Fruit fly (Drosophila melanogaster) whole organism, prepupa: Measurements from ENCODE around the gene CG12011.
A peak's percentile ranks its signal among the peaks of the same experiment; 100 is the strongest.

Experiments used
- Blimp-1 ChIP-seq: fragments of 200-800 bp; sonication (Bioruptor generic); optimal IDR thresholded peaks from 3 replicates; lab custom pipeline; 2017; ENCODE audit warnings: missing biosample characterization, missing genetic modification characterization, mild to moderate bottlenecking, moderate library complexity, missing genetic modification reagents
- CG10631 ChIP-seq: fragments of 200-800 bp; sonication (Bioruptor generic); optimal IDR thresholded peaks from 2 replicates; lab custom pipeline; 2016; ENCODE audit warnings: missing biosample characterization, missing genetic modification characterization
- CG11902 ChIP-seq: fragments of 200-800 bp; sonication (Bioruptor generic); optimal IDR thresholded peaks from 3 replicates; lab custom pipeline; 2016; ENCODE audit warnings: missing biosample characterization, missing genetic modification characterization
- CG1621 ChIP-seq: fragments of 200-800 bp; sonication (Bioruptor generic); optimal IDR thresholded peaks from 3 replicates; lab custom pipeline; 2018; ENCODE audit warnings: missing biosample characterization, mild to moderate bottlenecking, missing genetic modification characterization
- CG3032 ChIP-seq: fragments of 200-800 bp; optimal IDR thresholded peaks from 2 replicates; lab custom pipeline; 2019; ENCODE audit warnings: missing biosample characterization, mild to moderate bottlenecking, missing genetic modification characterization, moderate library complexity
- CG32006 ChIP-seq: fragments of 200-800 bp; sonication (Bioruptor generic); optimal IDR thresholded peaks from 3 replicates; lab custom pipeline; 2017; ENCODE audit warnings: missing biosample characterization, mild to moderate bottlenecking, missing genetic modification characterization
- CG3919 ChIP-seq: fragments of 200-800 bp; sonication (Bioruptor generic); optimal IDR thresholded peaks from 3 replicates; lab custom pipeline; 2016; ENCODE audit warnings: missing biosample characterization, missing genetic modification characterization
- CG6163 ChIP-seq: fragments of 200-800 bp; sonication (Bioruptor generic); IDR thresholded peaks from 3 replicates; pipeline ENCODE4 v1.3.6; 2022; ENCODE audit warnings: missing biosample characterization, missing genetic modification characterization
- CG6792 ChIP-seq: fragments of 200-800 bp; sonication (Bioruptor generic); optimal IDR thresholded peaks from 3 replicates; lab custom pipeline; 2016; ENCODE audit warnings: missing biosample characterization, missing genetic modification characterization
- CG6808 ChIP-seq: fragments of 200-800 bp; sonication (Bioruptor generic); optimal IDR thresholded peaks from 3 replicates; lab custom pipeline; 2017; ENCODE audit warnings: missing biosample characterization, missing genetic modification characterization, mild to moderate bottlenecking, moderate library complexity, missing genetic modification reagents
- CG6854 ChIP-seq: fragments of 200-800 bp; sonication (Bioruptor generic); optimal IDR thresholded peaks from 2 replicates; lab custom pipeline; 2017; ENCODE audit warnings: missing biosample characterization, mild to moderate bottlenecking, missing genetic modification characterization
- CG7368 ChIP-seq: fragments of 200-800 bp; sonication (Bioruptor generic); optimal IDR thresholded peaks from 3 replicates; lab custom pipeline; 2016; ENCODE audit warnings: missing biosample characterization, missing genetic modification characterization
- CG8632 ChIP-seq: fragments of 200-800 bp; sonication (Bioruptor generic); optimal IDR thresholded peaks from 3 replicates; lab custom pipeline; 2016; ENCODE audit warnings: missing biosample characterization, missing genetic modification characterization
- CG9139 ChIP-seq: fragments of 200-800 bp; sonication (Bioruptor generic); optimal IDR thresholded peaks from 3 replicates; lab custom pipeline; 2017; ENCODE audit warnings: missing biosample characterization, mild to moderate bottlenecking, missing genetic modification characterization
- Eip93F ChIP-seq: fragments of 200-800 bp; sonication (Bioruptor generic); optimal IDR thresholded peaks from 2 replicates; lab custom pipeline; 2016; ENCODE audit warnings: missing biosample characterization, mild to moderate bottlenecking, missing genetic modification characterization
- Ets21C ChIP-seq: fragments of 200-800 bp; sonication (Bioruptor generic); optimal IDR thresholded peaks from 3 replicates; lab custom pipeline; 2016; ENCODE audit warnings: missing biosample characterization, missing genetic modification characterization
- Hr38 ChIP-seq: sonication (Bioruptor generic); optimal IDR thresholded peaks from 2 replicates; lab custom pipeline; 2016; ENCODE audit warnings: missing biosample characterization, missing genetic modification characterization
- Hr4 ChIP-seq: fragments of 200-800 bp; sonication (Bioruptor generic); optimal IDR thresholded peaks from 3 replicates; lab custom pipeline; 2016; ENCODE audit warnings: missing biosample characterization, missing genetic modification characterization
- Met ChIP-seq: fragments of 200-800 bp; sonication (Bioruptor generic); optimal IDR thresholded peaks from 3 replicates; lab custom pipeline; 2016; ENCODE audit warnings: missing biosample characterization, missing genetic modification characterization
- OdsH ChIP-seq: fragments of 200-800 bp; sonication (Bioruptor generic); optimal IDR thresholded peaks from 3 replicates; lab custom pipeline; 2016; ENCODE audit warnings: missing biosample characterization, missing genetic modification characterization
- Sox15 ChIP-seq: fragments of 200-800 bp; sonication (Bioruptor generic); optimal IDR thresholded peaks from 3 replicates; lab custom pipeline; 2016; ENCODE audit warnings: missing biosample characterization, missing genetic modification characterization
- achi ChIP-seq: fragments of 200-800 bp; sonication (Bioruptor generic); optimal IDR thresholded peaks from 3 replicates; lab custom pipeline; 2016; ENCODE audit warnings: missing biosample characterization, missing genetic modification characterization
- cyc ChIP-seq: fragments of 200-800 bp; sonication (Bioruptor generic); optimal IDR thresholded peaks from 3 replicates; lab custom pipeline; 2016; ENCODE audit warnings: missing biosample characterization, missing genetic modification characterization
- dac ChIP-seq: fragments of 200-800 bp; sonication (Bioruptor generic); optimal IDR thresholded peaks from 2 replicates; lab custom pipeline; 2017; ENCODE audit warnings: missing biosample characterization, mild to moderate bottlenecking, missing genetic modification characterization
- eg ChIP-seq: fragments of 200-800 bp; sonication (Bioruptor generic); IDR thresholded peaks from 3 replicates; pipeline ENCODE4 v1.3.6; 2022; ENCODE audit warnings: missing biosample characterization, missing genetic modification characterization
- fkh ChIP-seq: fragments of 200-800 bp; sonication (Bioruptor generic); optimal IDR thresholded peaks from 3 replicates; lab custom pipeline; 2017; ENCODE audit warnings: missing biosample characterization, mild to moderate bottlenecking, missing genetic modification characterization, moderate library complexity
- lz ChIP-seq: fragments of 200-800 bp; sonication (Bioruptor generic); optimal IDR thresholded peaks from 3 replicates; lab custom pipeline; 2016; ENCODE audit warnings: missing biosample characterization, missing genetic modification characterization
- net ChIP-seq: fragments of 200-800 bp; sonication (Bioruptor generic); optimal IDR thresholded peaks from 3 replicates; lab custom pipeline; 2016; ENCODE audit warnings: missing biosample characterization, missing genetic modification characterization
- pdm3 ChIP-seq: fragments of 200-800 bp; sonication (Bioruptor generic); optimal IDR thresholded peaks from 3 replicates; lab custom pipeline; 2016; ENCODE audit warnings: missing biosample characterization, missing genetic modification characterization
- spab ChIP-seq: fragments of 200-800 bp; sonication (Bioruptor generic); optimal IDR thresholded peaks from 2 replicates; lab custom pipeline; 2017; ENCODE audit warnings: missing biosample characterization, mild to moderate bottlenecking, missing genetic modification characterization, missing genetic modification reagents
- ss ChIP-seq, 2 experiments: fragments of 200-800 bp; sonication (Bioruptor generic); optimal IDR thresholded peaks; 2 replicates in 1 of 2; 3 replicates in 1 of 2; lab custom pipeline; 2017 to 2018; ENCODE audit warnings: mild to moderate bottlenecking in 2 of 2, missing biosample characterization in 2 of 2, missing genetic modification characterization in 2 of 2, moderate library complexity in 1 of 2

CG12011 gene

DNA sequence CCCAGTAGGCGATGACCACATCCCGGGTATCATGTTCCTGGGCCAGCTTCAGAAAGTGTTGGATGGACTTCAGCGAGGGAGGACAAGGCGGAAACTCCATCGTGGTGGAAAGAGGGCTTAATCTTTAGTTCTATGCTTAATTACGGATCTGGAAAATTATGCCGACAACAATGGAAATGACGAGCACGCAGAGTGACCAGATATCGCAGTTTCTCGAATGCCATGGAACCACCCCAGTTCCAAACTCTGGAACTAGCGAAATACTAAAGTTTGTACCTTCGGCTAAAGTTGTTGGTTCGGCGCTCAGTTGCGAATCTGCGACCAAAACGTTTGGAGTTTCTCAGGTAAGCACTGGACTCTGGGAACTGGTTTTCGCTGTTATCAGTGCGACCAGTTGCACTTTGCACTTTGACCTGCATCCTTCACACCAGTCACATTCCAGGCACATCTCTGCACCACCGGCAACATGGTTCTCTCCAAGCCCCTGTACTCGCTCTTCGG is 41.7 kb upstream of the CG12011 start, which contains the start of the genes CG7970 and Vta1 (continued):
- TF ChIP-seq Blimp-1 (GFP tag; lab: Kevin White, UChicago) (no peak), Hr4 (GFP tag; lab: Kevin White, UChicago) (no peak), lz (GFP tag; lab: Kevin White, UChicago) (no peak), CG11902 (GFP tag; lab: Kevin White, UChicago) (no peak), fkh (GFP tag; lab: Kevin White, UChicago) (no peak), CG6808 (GFP tag; lab: Kevin White, UChicago) (peak; percentile 83), CG6163 (peak; percentile 35; the same call in 1 of the 3 replicates), Ets21C (GFP tag; lab: Kevin White, UChicago) (no peak), CG3032 (no peak), Met (GFP tag; lab: Kevin White, UChicago) (no peak), Hr38 (GFP tag; lab: Kevin White, UChicago) (no peak)
- TF ChIP-seq, all 60 proteins: peak for 18

DNA sequence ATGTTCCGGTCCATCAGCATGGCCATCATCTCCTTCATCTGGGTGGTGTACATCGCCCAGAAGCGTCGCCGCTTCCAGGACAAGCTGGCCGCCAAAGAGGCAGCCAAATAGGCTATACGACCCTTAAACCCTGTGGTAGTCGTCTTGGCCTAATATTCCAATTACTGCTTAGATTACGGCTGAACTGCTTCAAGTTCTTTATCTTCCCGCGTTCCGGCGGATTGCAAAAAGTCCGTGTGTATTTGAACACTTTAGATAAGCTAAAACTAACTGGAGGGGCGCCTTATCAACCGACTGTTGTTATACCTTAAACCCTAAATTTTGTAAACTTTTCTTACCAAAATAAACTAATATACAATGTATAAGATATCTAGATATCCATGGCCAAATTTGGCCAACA is 40.7 kb upstream of the CG12011 start:
- TF ChIP-seq Hr4 (GFP tag; lab: Kevin White, UChicago): no peak
- no peak for TF ChIP-seq ss (GFP tag; optimal IDR thresholded peaks at IDR 0.05; lab: Kevin White, UChicago)
- no peak for TF ChIP-seq CG3919
- TF ChIP-seq, all 60 proteins: peak for 0

DNA sequence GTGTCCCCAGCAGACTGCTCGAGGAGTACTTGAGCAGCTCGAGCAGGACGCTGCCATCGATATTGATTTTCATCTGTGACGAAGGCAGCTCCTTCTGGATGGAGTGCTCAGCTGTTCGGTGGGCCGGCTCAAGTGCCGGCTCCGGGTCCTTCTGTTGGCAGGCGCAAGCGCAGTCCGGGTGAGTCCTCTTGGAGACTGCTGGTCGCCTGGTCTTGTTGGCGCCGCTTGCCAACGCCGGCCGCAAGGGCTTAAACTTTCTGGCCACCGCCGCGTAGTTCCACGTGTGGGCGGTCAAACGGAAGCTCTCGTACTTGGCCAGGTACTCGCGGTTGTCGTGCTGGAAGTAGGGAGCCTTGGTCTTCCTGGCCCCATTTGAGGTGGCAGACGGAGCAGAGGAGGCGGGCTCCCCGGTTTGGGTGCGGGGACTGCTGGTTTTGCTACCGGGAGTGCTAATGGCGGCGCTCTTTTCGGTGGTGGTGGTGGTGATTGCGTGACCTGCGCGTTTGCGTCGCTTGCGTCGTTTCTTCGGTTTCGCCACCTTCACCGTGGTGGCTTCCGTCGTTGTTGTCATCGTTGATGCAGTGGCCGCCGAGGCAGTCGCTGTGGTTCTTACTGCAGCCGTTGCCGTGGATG is 32.6 kb upstream of the CG12011 start:
- TF ChIP-seq CG8632 (GFP tag; lab: Kevin White, UChicago): no peak
- TF ChIP-seq CG7368 (GFP tag; lab: Kevin White, UChicago): peak; percentile 25

DNA sequence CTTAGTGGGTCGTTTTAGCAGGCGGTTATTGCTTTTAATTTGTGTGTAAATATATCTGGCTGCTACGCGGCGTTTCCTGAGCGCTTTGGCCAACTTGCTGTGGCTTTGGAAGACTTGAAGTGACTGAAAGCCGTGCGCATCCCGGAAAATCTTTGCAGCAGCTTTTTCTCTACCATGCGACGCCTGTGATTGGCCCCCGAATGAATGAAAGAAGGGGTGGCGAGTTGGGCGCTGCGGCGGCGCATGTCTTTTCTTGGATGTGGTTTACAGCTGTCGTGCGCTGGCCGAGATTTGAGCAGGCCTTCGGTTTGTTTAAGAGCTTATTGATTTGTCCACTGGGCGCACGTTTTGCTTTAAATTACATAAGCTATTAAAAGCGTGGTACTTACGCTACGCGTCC is 30.9 kb upstream of the CG12011 start:
- no peak for TF ChIP-seq CG7368 (GFP tag; lab: Kevin White, UChicago)
- TF ChIP-seq CG6792: no peak
- TF ChIP-seq pdm3 (GFP tag; lab: Kevin White, UChicago): no peak
- no peak for TF ChIP-seq Sox15
- no peak for TF ChIP-seq lz (GFP tag; lab: Kevin White, UChicago)
- no peak for TF ChIP-seq CG9139 (GFP tag; lab: Kevin White, UChicago)
- TF ChIP-seq Hr38 (GFP tag; lab: Kevin White, UChicago): no peak
- no peak for TF ChIP-seq net (GFP tag; lab: Kevin White, UChicago)
- TF ChIP-seq achi (GFP tag; lab: Kevin White, UChicago): no peak
- TF ChIP-seq Eip93F: no peak

DNA sequence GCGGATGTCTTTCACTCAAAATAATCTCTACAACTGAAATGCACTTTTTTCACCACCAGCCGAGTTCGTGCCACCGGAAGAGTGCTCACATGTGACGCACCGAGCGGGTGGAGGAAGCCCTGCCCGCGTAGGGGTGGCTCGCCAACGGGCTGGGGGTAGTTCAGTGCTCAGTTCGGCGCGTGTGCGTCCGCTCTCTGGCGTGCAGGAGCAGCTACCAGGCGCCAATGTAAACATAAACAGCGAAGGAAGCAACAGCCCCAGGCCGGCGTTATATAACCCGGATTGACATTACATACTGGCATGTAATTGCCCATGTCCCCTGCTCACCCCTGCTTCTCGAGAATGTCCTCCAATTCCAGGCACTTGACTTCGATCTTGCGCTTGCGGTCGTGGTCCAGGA is 30.2 kb upstream of the CG12011 start:
- TF ChIP-seq OdsH (no peak), dac (no peak), cyc (GFP tag; lab: Kevin White, UChicago) (no peak), eg (GFP tag; lab: Robert Waterston, UW) (no peak)

DNA sequence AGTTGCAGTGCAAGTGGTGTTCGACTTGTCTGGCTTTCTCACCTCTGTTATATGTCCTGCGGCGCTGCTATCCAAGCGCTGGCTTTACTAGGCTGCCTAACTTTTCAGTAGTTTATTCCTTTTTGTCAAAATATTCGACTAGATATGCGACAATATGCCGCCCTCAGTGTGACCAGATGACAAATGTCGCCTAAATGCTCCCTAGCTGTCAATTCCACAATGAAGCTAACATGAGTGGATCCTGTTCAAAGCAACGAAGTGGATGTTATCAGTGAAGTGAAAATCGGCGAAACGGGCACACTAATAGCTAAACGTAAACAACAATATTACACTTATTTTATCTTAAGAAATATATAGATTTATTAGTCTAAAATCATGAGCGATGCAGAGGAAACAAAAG is 29.5 kb upstream of the CG12011 start, which contains the start of the genes Srrm234 and CG7974:
Gene Srrm234 (minus strand): TSS at position 189 of the 400 bp plus-strand sequence.
Gene CG7974 (plus strand): TSS at position 263 of the 400 bp plus-strand sequence.
- TF ChIP-seq achi (GFP tag; lab: Kevin White, UChicago) (peak; percentile 93), CG32006 (GFP tag; lab: Kevin White, UChicago) (no peak)

DNA sequence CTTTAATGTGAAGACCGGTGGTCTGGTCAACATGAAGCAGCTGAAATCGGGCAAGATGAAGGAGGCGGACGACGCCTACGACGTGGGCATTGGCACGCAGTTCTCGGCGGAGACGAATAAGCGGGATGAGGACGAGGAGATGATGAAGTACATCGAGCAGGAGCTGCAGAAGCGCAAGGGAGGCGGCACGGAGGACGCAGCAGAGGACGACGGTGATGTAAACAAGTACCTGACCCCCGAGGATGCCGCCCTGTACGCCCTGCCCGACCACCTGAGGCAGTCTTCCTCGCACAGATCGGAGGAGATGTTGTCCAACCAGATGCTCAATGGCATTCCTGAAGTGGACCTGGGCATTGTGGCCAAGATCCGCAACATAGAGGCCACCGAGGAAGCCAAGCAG is 28.9 kb upstream of the CG12011 start:
- no peak for TF ChIP-seq cyc (GFP tag; lab: Kevin White, UChicago)
- TF ChIP-seq Hr38 (GFP tag; lab: Kevin White, UChicago): no peak
- no peak for TF ChIP-seq CG6808 (GFP tag; lab: Kevin White, UChicago)
- TF ChIP-seq spab (GFP tag; lab: Kevin White, UChicago): no peak
- TF ChIP-seq CG1621 (tag; lab: Kevin White, UChicago): no peak
- TF ChIP-seq CG7368 (GFP tag; lab: Kevin White, UChicago): no peak
- TF ChIP-seq CG6854 (GFP tag; lab: Kevin White, UChicago): no peak
- TF ChIP-seq achi (GFP tag; lab: Kevin White, UChicago): no peak
- no peak for TF ChIP-seq CG32006 (GFP tag; lab: Kevin White, UChicago)
- no peak for TF ChIP-seq lz (GFP tag; lab: Kevin White, UChicago)
- no peak for TF ChIP-seq dac
- TF ChIP-seq CG10631: no peak
- no peak for TF ChIP-seq fkh (GFP tag; lab: Kevin White, UChicago)
- no peak for TF ChIP-seq CG6163
- TF ChIP-seq, all 60 proteins: peak for 0
